Worm (Caenorhabditis elegans) whole organism, dauer: Measurements from ENCODE around the gene ceh-39.

Experiments used
- unc-62 ChIP-seq: sonication (generic microtip); optimal IDR thresholded peaks from 2 replicates; lab custom pipeline; 2017; ENCODE audit warnings: missing biosample characterization, missing genetic modification reagents, missing genetic modification characterization

The ceh-39 gene

DNA sequence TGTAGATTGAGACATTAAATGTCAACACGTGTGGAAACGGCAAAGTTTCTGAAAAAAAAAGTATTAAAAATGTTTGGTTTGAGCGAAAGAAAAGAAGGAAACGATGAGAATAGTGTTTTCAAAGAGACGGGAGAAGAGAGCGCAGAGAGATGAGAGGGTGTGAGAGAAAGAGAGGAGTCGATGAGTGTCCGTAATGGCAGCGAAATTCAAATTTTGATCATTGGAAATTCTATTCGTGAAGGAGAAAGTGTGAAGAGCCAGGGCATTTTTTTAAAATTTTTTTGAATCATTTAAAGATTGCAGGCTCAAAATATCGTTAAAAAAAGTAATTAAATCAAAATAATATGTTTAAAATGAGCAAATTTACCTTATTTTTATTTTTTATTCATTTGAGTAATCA is 10.5 kb downstream of the ceh-39 start, which contains the start of gene T26C11.4:
Gene T26C11.4 (minus strand): TSS at position 54 of the 400 bp plus-strand sequence.
- TF ChIP-seq unc-62, result no peak

DNA sequence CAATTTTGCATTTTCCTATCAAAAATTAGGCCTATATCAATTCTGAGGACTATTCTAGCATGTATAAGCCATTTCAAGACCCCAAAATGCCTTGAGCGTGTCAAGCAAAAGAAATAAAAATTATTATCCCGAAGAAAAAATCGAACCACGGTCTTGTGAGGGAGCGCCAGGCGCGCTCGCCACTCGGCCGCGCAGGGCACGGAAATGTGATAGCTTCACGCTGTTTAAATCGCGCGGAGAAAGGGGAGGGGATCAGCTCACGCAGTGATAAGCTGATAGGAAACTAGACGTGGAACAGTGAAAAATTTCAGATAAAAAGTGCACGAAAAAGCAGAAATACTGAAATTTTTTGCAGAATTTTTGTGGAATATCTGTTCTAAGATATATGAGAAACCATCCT is 18.3 kb downstream of the ceh-39 start:
- TF ChIP-seq unc-62, result no peak

DNA sequence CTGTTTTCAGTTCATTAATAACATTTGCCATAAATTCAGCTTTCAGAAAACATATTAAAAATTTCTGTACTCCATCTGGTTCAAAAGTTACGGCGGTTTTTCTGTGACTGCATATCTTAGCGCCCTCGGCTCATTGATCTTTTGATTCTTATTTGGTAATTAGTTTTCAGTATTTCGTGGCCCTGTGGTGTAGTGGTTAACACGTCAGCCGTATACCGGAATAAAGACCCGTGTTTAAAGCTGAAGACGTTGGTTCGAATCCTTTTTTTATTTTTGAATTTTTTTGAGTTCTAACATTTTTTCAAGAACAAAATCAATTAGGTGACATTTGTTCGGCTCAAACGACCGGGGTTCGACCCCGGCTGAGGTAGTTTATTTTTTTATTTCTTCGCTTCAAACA is 25.5 kb downstream of the ceh-39 start:
- TF ChIP-seq unc-62, result no peak

DNA sequence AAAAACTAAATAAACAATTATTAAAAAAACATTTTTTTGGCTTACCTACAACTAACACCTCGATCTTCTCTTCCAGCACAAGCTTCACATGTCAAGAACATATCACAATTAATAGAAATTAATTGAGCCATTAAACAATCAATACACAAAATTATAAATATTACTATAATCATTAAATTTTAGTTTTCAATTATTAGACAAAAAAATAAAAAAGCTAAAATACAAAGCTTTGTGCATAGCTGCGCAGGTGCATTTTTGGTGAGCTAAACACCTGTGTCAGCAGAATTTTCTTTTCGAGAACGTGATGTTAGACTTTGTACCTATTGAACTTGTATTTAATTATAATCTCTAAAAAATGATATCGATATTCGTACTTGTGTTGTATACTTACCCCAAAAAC is 26.0 kb downstream of the ceh-39 start, which contains the start of gene C14E2.6:
Gene C14E2.6 (minus strand): TSS at position 101 of the 400 bp plus-strand sequence.
- TF ChIP-seq unc-62, result no peak

DNA sequence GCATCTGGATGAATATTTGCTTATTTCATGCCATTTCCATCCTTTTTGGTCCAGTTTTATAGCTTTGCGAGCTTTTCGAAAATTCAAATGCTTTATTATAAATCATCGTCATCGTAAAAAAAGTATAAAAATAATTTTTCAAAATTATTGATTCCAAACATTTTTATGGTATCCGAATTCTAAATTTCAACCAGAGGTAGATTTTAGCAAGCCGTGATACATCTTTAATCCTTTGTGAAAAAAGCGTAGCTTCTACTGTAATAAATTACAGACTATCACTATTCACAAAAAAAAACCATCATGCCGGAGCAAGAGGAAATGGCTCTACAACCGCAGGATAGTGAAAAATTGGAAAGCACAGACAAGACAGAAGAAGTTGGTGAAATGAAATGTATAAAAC is 29.8 kb downstream of the ceh-39 start, which contains the start of gene C14E2.1:
Gene C14E2.1 (plus strand): TSS at position 301 of the 400 bp plus-strand sequence.
- no peak for TF ChIP-seq unc-62

DNA sequence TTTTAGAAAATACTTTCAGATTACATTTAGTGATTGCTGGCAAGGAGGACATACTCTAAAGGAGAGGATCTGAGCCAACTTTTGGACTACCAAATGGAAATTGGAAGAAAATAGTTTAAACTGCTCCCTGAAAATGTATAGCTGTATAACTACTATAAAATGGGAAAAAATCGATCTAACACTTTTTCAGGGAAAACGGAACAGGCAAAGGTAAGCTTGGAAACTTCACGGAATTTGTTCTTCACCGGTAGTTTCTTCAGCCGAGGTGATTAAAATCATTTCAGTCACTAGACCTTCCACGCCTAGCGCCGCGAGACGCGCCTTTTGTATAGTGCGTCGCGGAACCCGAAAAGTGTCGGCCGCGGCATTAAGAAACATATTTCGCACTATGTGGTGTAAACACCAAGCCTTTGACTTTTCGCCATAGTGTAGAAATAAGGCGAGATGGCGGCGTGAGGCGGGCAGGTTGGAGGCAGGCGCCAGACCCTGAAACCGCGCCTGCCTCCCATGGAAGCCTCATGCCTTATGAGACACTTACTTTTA is 30.6 kb downstream of the ceh-39 start, which contains the start of gene C14E2.5:
Gene C14E2.5 (minus strand): TSS at position 51 of the 543 bp plus-strand sequence.
- TF ChIP-seq unc-62, result no peak

DNA sequence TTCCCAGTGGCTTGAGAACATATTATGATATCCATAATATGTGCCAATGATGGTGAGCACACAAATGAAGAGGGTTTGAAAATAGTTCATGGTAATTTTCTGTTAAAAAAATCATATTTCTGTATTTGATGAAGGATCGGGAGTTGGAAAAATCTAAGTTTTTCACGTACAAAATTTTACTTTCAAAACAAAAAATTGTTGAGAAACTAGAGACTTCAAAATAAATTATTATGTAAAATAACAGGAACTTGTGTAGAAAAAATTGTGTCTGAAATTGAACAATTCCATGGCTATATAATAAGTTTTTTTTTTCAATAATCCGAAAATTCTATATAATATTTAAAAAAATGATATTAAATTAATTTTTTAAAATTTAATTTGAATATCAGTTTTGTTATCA is 34.7 kb downstream of the ceh-39 start, which contains the start of gene C14E2.4:
Gene C14E2.4 (minus strand): TSS at position 101 of the 400 bp plus-strand sequence.
- no peak for TF ChIP-seq unc-62

DNA sequence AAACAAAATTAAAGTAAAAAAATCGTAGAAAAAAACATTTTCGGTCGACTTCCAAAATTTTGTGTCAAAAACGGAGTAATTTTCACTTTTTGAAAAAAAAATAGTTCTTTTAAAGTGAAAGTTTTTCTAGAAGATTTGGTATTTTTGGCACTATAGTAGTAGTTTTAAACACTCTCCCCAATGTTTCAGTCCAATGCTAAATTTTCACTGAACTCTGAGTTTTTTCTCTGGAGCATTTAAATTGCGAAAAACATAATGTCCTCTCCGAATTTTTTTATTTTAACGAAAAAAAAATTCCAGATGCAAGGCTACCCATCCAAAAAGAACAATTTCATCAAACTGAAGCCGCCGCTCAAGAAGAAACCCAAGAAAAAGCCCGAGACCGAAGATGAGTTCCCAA is 39.9 kb downstream of the ceh-39 start, which contains the start of gene C14E2.7:
Gene C14E2.7 (plus strand): TSS at position 301 of the 400 bp plus-strand sequence.
- no peak for TF ChIP-seq unc-62

DNA sequence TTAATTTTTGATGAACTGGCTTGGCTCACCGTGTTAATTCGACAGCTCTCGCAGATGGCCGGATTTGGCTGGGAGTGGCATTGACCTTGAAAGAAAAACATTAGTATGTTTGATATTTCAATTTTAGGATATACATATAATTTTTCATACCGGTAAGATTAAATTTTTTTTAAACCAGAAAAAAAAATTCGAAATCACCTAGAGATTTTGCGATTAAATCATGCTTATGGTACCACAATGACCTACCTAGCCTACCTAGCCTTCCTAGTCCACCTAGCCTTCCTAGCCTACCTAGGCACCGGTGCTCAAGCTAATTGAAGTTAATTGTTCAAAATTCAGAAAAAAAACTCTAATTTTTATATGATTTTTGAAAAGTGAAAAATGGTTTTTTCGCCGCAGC is 44.5 kb downstream of the ceh-39 start, which contains the start of gene C14E2.3:
Gene C14E2.3 (minus strand): TSS at position 101 of the 400 bp plus-strand sequence.
- no peak for TF ChIP-seq unc-62
